Fruit fly (Drosophila melanogaster): ENCODE results near the gene CG44198.

Gene CG44198

dm6 chr2L:13095805-13096204 is 23.1 kb downstream of the CG44198 start:
- TF ChIP-seq Jra (GFP tag; optimal IDR thresholded peaks at IDR 0.05) (no peak), sv (GFP tag; optimal IDR thresholded peaks at IDR 0.05) (no peak), br (GFP tag; optimal IDR thresholded peaks at IDR 0.05) (no peak), Rel (GFP tag; optimal IDR thresholded peaks at IDR 0.05) (no peak), Rel (tag; optimal IDR thresholded peaks at IDR 0.05) (no peak), rgr (GFP tag; optimal IDR thresholded peaks at IDR 0.05) (no peak), Hr78 (GFP tag; optimal IDR thresholded peaks at IDR 0.05) (no peak), Dfd (GFP tag; optimal IDR thresholded peaks at IDR 0.05) (no peak), HLH106 (tag; optimal IDR thresholded peaks at IDR 0.05) (no peak), N (GFP tag; optimal IDR thresholded peaks at IDR 0.05) (no peak), Vsx2 (GFP tag; optimal IDR thresholded peaks at IDR 0.05; ENCODE audit: partially characterized antibody) (no peak)

- no peak for TF ChIP-seq foxo (GFP tag; optimal IDR thresholded peaks at IDR 0.05)
- TF ChIP-seq GATAd (GFP tag; optimal IDR thresholded peaks at IDR 0.05): no peak
- no peak for TF ChIP-seq Hr78 (GFP tag; optimal IDR thresholded peaks at IDR 0.05)
- TF ChIP-seq h (GFP tag; optimal IDR thresholded peaks at IDR 0.05): no peak
- TF ChIP-seq Abd-B (GFP tag; optimal IDR thresholded peaks at IDR 0.05): no peak
- no peak for TF ChIP-seq lola (GFP tag; optimal IDR thresholded peaks at IDR 0.05)
- no peak for TF ChIP-seq psq (GFP tag; optimal IDR thresholded peaks at IDR 0.05)
- no peak for TF ChIP-seq Sp1 (GFP tag; optimal IDR thresholded peaks at IDR 0.05)
- TF ChIP-seq Jra (GFP tag; optimal IDR thresholded peaks at IDR 0.05): no peak
- no peak for TF ChIP-seq fru (GFP tag; optimal IDR thresholded peaks at IDR 0.05)
- no peak for TF ChIP-seq Vsx2 (GFP tag; optimal IDR thresholded peaks at IDR 0.05; ENCODE audit: partially characterized antibody)
These were observed 30.4 kb downstream of the CG44198 start for dm6 chr2L:13088550-13088949.

- peak; percentile 20 for TF ChIP-seq OdsH (GFP tag; optimal IDR thresholded peaks at IDR 0.05)
- TF ChIP-seq rgr (GFP tag; optimal IDR thresholded peaks at IDR 0.05): peak; percentile 3
- TF ChIP-seq fru (GFP tag; optimal IDR thresholded peaks at IDR 0.05): peak; percentile 27
- TF ChIP-seq tai (GFP tag; optimal IDR thresholded peaks at IDR 0.05): no peak
- peak; percentile 39 for TF ChIP-seq woc (GFP tag; optimal IDR thresholded peaks at IDR 0.05)
- no peak for TF ChIP-seq Myc (optimal IDR thresholded peaks at IDR 0.05)
- TF ChIP-seq CrebA (GFP tag; optimal IDR thresholded peaks at IDR 0.05; ENCODE audit: borderline replicate concordance): no peak
- TF ChIP-seq foxo (GFP tag; optimal IDR thresholded peaks at IDR 0.05): peak in 1 of 2 experiments; percentile 24
- peak; percentile 18 for TF ChIP-seq br (GFP tag; optimal IDR thresholded peaks at IDR 0.05)
- peak; percentile 25 for TF ChIP-seq ey (GFP tag; optimal IDR thresholded peaks at IDR 0.05)
- TF ChIP-seq h (GFP tag; optimal IDR thresholded peaks at IDR 0.05): peak; percentile 34
- no peak for TF ChIP-seq HLH106 (tag; optimal IDR thresholded peaks at IDR 0.05)
These were observed 32.2 kb downstream of the CG44198 start for dm6 chr2L:13086712-13087111.

dm6 chr2L:13083423-13084079 is 35.4 kb downstream of the CG44198 start:
- TF ChIP-seq ey (GFP tag; optimal IDR thresholded peaks at IDR 0.05) (no peak), sv (GFP tag; optimal IDR thresholded peaks at IDR 0.05) (peak; percentile 85)

- TF ChIP-seq fru (GFP tag; optimal IDR thresholded peaks at IDR 0.05): peak; percentile 74
- peak; percentile 88 for TF ChIP-seq h (GFP tag; optimal IDR thresholded peaks at IDR 0.05)
- TF ChIP-seq tai (GFP tag; optimal IDR thresholded peaks at IDR 0.05): peak; percentile 59
- no peak for TF ChIP-seq Hr78 (GFP tag; optimal IDR thresholded peaks at IDR 0.05)
- no peak for TF ChIP-seq GATAd (GFP tag; optimal IDR thresholded peaks at IDR 0.05)
- peak; percentile 93 for TF ChIP-seq Hr83 (GFP tag; optimal IDR thresholded peaks at IDR 0.05; ENCODE audit: poor library complexity, severe bottlenecking)
- TF ChIP-seq Dif (GFP tag; optimal IDR thresholded peaks at IDR 0.05; ENCODE audit: partially characterized antibody): no peak
- TF ChIP-seq OdsH (GFP tag; optimal IDR thresholded peaks at IDR 0.05): peak; percentile 85
- no peak for TF ChIP-seq CrebA (GFP tag; optimal IDR thresholded peaks at IDR 0.05; ENCODE audit: borderline replicate concordance)
- no peak for TF ChIP-seq usp (GFP tag; optimal IDR thresholded peaks at IDR 0.05)
- peak; percentile 56 for TF ChIP-seq brk (GFP tag; optimal IDR thresholded peaks at IDR 0.05)
- no peak for TF ChIP-seq N (GFP tag; optimal IDR thresholded peaks at IDR 0.05)
- TF ChIP-seq br (GFP tag; optimal IDR thresholded peaks at IDR 0.05): peak; percentile 68
- no peak for TF ChIP-seq dl (GFP tag; optimal IDR thresholded peaks at IDR 0.05; ENCODE audit: insufficient read depth in 1 of 2, partially characterized antibody in 2 of 2)
- no peak for TF ChIP-seq Abd-B (GFP tag; optimal IDR thresholded peaks at IDR 0.05)
- no peak for TF ChIP-seq sv (GFP tag; optimal IDR thresholded peaks at IDR 0.05)
- peak; percentile 6 for TF ChIP-seq dmrt93B (GFP tag; optimal IDR thresholded peaks at IDR 0.05)
- peak; percentile 73 for TF ChIP-seq Hnf4 (GFP tag; optimal IDR thresholded peaks at IDR 0.05)
- TF ChIP-seq ey (GFP tag; optimal IDR thresholded peaks at IDR 0.05): peak; percentile 27
- no peak for TF ChIP-seq pan (optimal IDR thresholded peaks at IDR 0.05)
- TF ChIP-seq Rel (GFP tag; optimal IDR thresholded peaks at IDR 0.05): no peak
- no peak for TF ChIP-seq Rel (tag; optimal IDR thresholded peaks at IDR 0.05)
- no peak for TF ChIP-seq HLH106 (tag; optimal IDR thresholded peaks at IDR 0.05)
- TF ChIP-seq Jra (GFP tag; optimal IDR thresholded peaks at IDR 0.05): peak; percentile 56
- no peak for TF ChIP-seq CG9705 (GFP tag; optimal IDR thresholded peaks at IDR 0.05)
- no peak for TF ChIP-seq dsf (GFP tag; optimal IDR thresholded peaks at IDR 0.05; ENCODE audit: borderline replicate concordance)
- no peak for TF ChIP-seq Mio (GFP tag; optimal IDR thresholded peaks at IDR 0.05)
- peak; percentile 90 for TF ChIP-seq rgr (GFP tag; optimal IDR thresholded peaks at IDR 0.05)
- TF ChIP-seq woc (GFP tag; optimal IDR thresholded peaks at IDR 0.05): no peak
- no peak for TF ChIP-seq lola (GFP tag; optimal IDR thresholded peaks at IDR 0.05)
- TF ChIP-seq Sp1 (GFP tag; optimal IDR thresholded peaks at IDR 0.05): peak; percentile 9
- no peak for TF ChIP-seq Myc (optimal IDR thresholded peaks at IDR 0.05)
- TF ChIP-seq CG32264 (GFP tag; optimal IDR thresholded peaks at IDR 0.05): peak; percentile 48
- no peak for TF ChIP-seq jim (GFP tag; optimal IDR thresholded peaks at IDR 0.05)
These were observed 36.8 kb downstream of the CG44198 start for dm6 chr2L:13082177-13082576.
